Worm (Caenorhabditis elegans) whole organism, midembryonic: ENCODE results near the gene acy-3.

Experiments used
- cog-1 ChIP-seq: sonication (generic microtip); optimal IDR thresholded peaks from 2 replicates; lab custom pipeline; 2016; ENCODE audit warnings: missing genetic modification characterization, missing compliant biosample characterization
- flt-1 ChIP-seq: fragments of 200-800 bp; sonication (Bioruptor generic); IDR thresholded peaks from 2 replicates; pipeline ENCODE4 v1.3.6; 2022; ENCODE audit warnings: missing genetic modification characterization, missing compliant biosample characterization
- ref-1 ChIP-seq: fragments of 200-800 bp; sonication (Bioruptor generic); conservative IDR thresholded peaks from 2 replicates; pipeline ENCODE4 v1.3.6; 2022; ENCODE audit warnings: missing genetic modification reagents, missing genetic modification characterization, missing compliant biosample characterization
- tab-1 ChIP-seq: fragments of 200-800 bp; sonication (Bioruptor generic); IDR thresholded peaks from 2 replicates; pipeline ENCODE4 v1.3.6; 2022; ENCODE audit warnings: missing genetic modification characterization, missing compliant biosample characterization
- ztf-23 ChIP-seq: fragments of 200-800 bp; sonication (Bioruptor generic); IDR thresholded peaks from 2 replicates; pipeline ENCODE4 v1.3.6; 2022; ENCODE audit warnings: missing genetic modification reagents, missing genetic modification characterization, missing compliant biosample characterization
- ztf-29 ChIP-seq: fragments of 200-800 bp; sonication (Bioruptor generic); IDR thresholded peaks from 2 replicates; pipeline ENCODE4 v1.3.6; 2022; ENCODE audit warnings: missing genetic modification reagents, missing genetic modification characterization, missing compliant biosample characterization

DNA sequence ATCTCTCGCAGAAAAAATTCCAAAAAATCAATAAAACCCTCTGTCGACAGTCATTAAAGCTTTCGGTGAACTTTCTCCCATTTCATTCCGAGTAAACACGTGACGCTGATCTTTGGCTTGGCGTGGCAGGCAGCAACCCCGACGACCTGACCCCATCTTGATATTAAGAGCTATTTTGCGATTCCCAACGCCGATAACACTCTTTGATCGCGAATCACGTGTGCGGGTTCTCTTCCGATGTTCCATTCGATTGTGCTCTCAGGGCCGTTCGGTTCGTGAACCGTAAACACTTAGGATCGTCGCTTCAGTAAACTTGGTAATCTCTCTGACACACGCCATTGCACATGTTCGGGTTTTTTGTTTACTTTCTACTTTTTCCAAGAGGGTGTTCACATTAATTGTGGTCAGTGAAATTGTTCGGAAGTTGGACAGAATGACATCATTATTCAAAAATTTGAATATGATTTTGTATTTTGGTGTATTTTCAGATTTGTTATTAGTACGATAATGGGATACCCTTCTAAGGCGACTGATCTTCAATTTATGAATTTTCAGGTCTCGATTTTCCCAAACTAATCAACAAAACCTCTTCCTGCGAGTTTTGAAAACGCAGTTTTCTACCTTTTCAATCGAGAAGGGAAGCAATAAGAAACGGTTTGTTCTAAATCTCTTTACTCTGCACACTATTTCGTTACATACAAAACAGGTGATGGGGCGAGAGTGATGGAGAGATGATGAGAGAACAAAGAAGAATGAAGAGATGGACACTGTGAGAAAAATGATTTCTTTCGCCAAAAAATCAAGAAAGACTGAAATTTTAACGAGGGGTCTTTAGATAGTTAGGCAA, 11.1 kb upstream of the acy-3 start:
- no peak for TF ChIP-seq ztf-23 (GFP tag; lab: Robert Waterston, UW)
- TF ChIP-seq cog-1 (tag; lab: Kevin White, UChicago) = no peak
- no peak for TF ChIP-seq flt-1 (GFP tag; lab: Robert Waterston, UW)
- TF ChIP-seq ref-1 = no peak
- no peak for TF ChIP-seq tab-1
- no peak for TF ChIP-seq ztf-29
